Worm (Caenorhabditis elegans): ENCODE data around the gene ins-11.

DNA sequence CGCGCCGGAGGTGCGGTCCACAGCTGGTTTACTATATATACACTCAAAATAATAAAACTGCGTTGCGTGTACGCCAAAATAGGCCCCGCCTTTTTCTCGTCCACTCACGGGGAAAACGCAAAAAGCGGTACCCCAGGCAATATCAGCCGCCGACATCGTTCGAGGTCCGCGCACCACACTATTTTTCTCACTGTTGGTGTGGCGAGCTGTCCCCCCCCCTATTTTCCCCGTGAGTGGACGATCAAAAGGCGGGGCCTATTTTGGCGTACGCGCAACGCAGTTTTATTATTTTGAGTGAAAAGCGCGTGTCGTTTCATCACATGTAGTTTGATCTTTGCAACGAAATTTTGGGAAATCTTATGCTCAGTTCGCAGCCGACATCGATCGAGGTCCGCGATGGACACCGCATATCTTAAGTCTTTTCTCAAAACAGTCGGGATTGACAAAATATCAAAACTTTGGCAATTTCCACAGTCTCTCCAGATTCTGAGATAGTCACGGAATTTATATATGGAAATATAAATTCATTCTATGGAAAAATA is 8.6 kb downstream of the ins-11 start:
- TF ChIP-seq aly-2 (tag; optimal IDR thresholded peaks at IDR 0.05) = no peak
- TF ChIP-seq nhr-43 (tag; optimal IDR thresholded peaks at IDR 0.05; ENCODE audit: poor library complexity, severe bottlenecking) = no peak
- no peak for TF ChIP-seq fos-1 (tag; optimal IDR thresholded peaks at IDR 0.05)
- TF ChIP-seq ceh-82 (tag; optimal IDR thresholded peaks at IDR 0.05) = no peak
- TF ChIP-seq pqm-1 (tag; optimal IDR thresholded peaks at IDR 0.05) = no peak
- TF ChIP-seq nhr-237 (tag; optimal IDR thresholded peaks at IDR 0.05) = no peak
- TF ChIP-seq pha-4 (tag; optimal IDR thresholded peaks at IDR 0.05) = no peak
- no peak for TF ChIP-seq snpc-4 (tag; optimal IDR thresholded peaks at IDR 0.05)
